Fruit fly (Drosophila melanogaster) whole organism, adult: ENCODE results near the gene CG9512.
A peak's percentile ranks its signal among the peaks of the same experiment; 100 is the strongest.

Experiments used
- CG11617 ChIP-seq: fragments of 200-800 bp; sonication (Bioruptor generic); optimal IDR thresholded peaks from 2 replicates; lab custom pipeline; 2017; ENCODE audit warnings: mild to moderate bottlenecking, missing biosample characterization, missing genetic modification reagents, missing genetic modification characterization
- CG12768 ChIP-seq: fragments of 200-800 bp; sonication (Bioruptor generic); optimal IDR thresholded peaks from 2 replicates; lab custom pipeline; 2017; ENCODE audit warnings: missing biosample characterization, missing genetic modification characterization, mild to moderate bottlenecking, moderate library complexity, missing genetic modification reagents
- CG14711 ChIP-seq: fragments of 200-800 bp; sonication (Bioruptor generic); optimal IDR thresholded peaks from 2 replicates; lab custom pipeline; 2018; ENCODE audit warnings: missing biosample characterization, mild to moderate bottlenecking, missing genetic modification characterization, moderate library complexity
- CG1620 ChIP-seq: fragments of 200-800 bp; sonication (Bioruptor generic); optimal IDR thresholded peaks from 2 replicates; lab custom pipeline; 2016; ENCODE audit warnings: missing biosample characterization, missing genetic modification characterization
- CG33017 ChIP-seq: fragments of 200-800 bp; sonication (Bioruptor generic); optimal IDR thresholded peaks from 2 replicates; lab custom pipeline; 2018; ENCODE audit warnings: missing biosample characterization, mild to moderate bottlenecking, missing genetic modification characterization, moderate library complexity
- CG5204 ChIP-seq: fragments of 200-800 bp; sonication (Bioruptor generic); optimal IDR thresholded peaks from 2 replicates; lab custom pipeline; 2016; ENCODE audit warnings: missing biosample characterization, missing genetic modification characterization
- CG7045 ChIP-seq: fragments of 200-800 bp; sonication (Bioruptor generic); optimal IDR thresholded peaks from 2 replicates; lab custom pipeline; 2017; ENCODE audit warnings: missing biosample characterization, mild to moderate bottlenecking, missing genetic modification characterization
- CG7101 ChIP-seq: fragments of 200-800 bp; sonication (Bioruptor generic); optimal IDR thresholded peaks from 2 replicates; lab custom pipeline; 2018; ENCODE audit warnings: missing biosample characterization, mild to moderate bottlenecking, missing genetic modification characterization, moderate library complexity
- Clk ChIP-seq: fragments of 200-800 bp; sonication (Bioruptor generic); optimal IDR thresholded peaks from 2 replicates; lab custom pipeline; 2017; ENCODE audit warnings: missing biosample characterization, missing genetic modification characterization
- Crg-1 ChIP-seq: fragments of 200-800 bp; sonication (Bioruptor generic); optimal IDR thresholded peaks from 2 replicates; lab custom pipeline; 2016; ENCODE audit warnings: missing biosample characterization, missing genetic modification characterization
- Hr96 ChIP-seq: fragments of 200-800 bp; sonication (Bioruptor generic); optimal IDR thresholded peaks from 2 replicates; lab custom pipeline; 2016; ENCODE audit warnings: missing biosample characterization, missing genetic modification characterization
- Mnt ChIP-seq: fragments of 200-800 bp; sonication (Bioruptor generic); optimal IDR thresholded peaks from 2 replicates; lab custom pipeline; 2016; ENCODE audit warnings: missing biosample characterization, mild to moderate bottlenecking, missing genetic modification characterization
- bab1 ChIP-seq: fragments of 200-800 bp; sonication (Bioruptor generic); optimal IDR thresholded peaks from 3 replicates; lab custom pipeline; 2019; ENCODE audit warnings: missing biosample characterization, mild to moderate bottlenecking, missing genetic modification characterization, moderate library complexity
- cic ChIP-seq: fragments of 200-800 bp; sonication (Bioruptor generic); optimal IDR thresholded peaks from 2 replicates; lab custom pipeline; 2017; ENCODE audit warnings: missing biosample characterization, mild to moderate bottlenecking, missing genetic modification characterization, moderate library complexity
- cnc ChIP-seq, 2 experiments: fragments of >200 bp; optimal IDR thresholded peaks; 2 replicates each; lab custom pipeline; 2017
- kay ChIP-seq: fragments of 200-800 bp; sonication (Bioruptor generic); peaks from one replicate; lab custom pipeline; 2016; ENCODE audit warnings: missing biosample characterization, missing genetic modification characterization, borderline replicate concordance
- ovo ChIP-seq: fragments of 200-800 bp; sonication (Bioruptor generic); optimal IDR thresholded peaks from 2 replicates; lab custom pipeline; 2016; ENCODE audit warnings: missing biosample characterization, missing genetic modification characterization
- pad ChIP-seq: fragments of 200-800 bp; sonication (Bioruptor generic); optimal IDR thresholded peaks from 3 replicates; lab custom pipeline; 2017; ENCODE audit warnings: missing biosample characterization, missing genetic modification characterization, mild to moderate bottlenecking, moderate library complexity, missing genetic modification reagents
- tj ChIP-seq: fragments of 200-800 bp; sonication (Bioruptor generic); optimal IDR thresholded peaks from 3 replicates; lab custom pipeline; 2017; ENCODE audit warnings: missing biosample characterization, mild to moderate bottlenecking, missing genetic modification characterization, moderate library complexity
- toe ChIP-seq: fragments of 200-800 bp; sonication (Bioruptor generic); optimal IDR thresholded peaks from 2 replicates; lab custom pipeline; 2016; ENCODE audit warnings: missing biosample characterization, missing genetic modification characterization

The CG9512 gene

dm6 chrX:14950273-14951272, 45.2 kb upstream of the CG9512 start:
- peak; percentile 88 for TF ChIP-seq CG7045 (GFP tag; lab: Kevin White, UChicago)
- TF ChIP-seq tj (GFP tag; lab: Kevin White, UChicago): peak; percentile 92
- no peak for TF ChIP-seq cnc (optimal IDR thresholded peaks at IDR 0.05; lab: Kevin White, UChicago)
- TF ChIP-seq cic (GFP tag; lab: Kevin White, UChicago): no peak
- TF ChIP-seq CG11617: peak; percentile 99
- TF ChIP-seq Clk (GFP tag; lab: Kevin White, UChicago): peak; percentile 61
- TF ChIP-seq CG1620 (GFP tag; lab: Kevin White, UChicago): peak; percentile 98
- peak; percentile 96 for TF ChIP-seq Crg-1
- TF ChIP-seq CG7101 (tag; lab: Kevin White, UChicago): peak; percentile 97
- peak; percentile 91 for TF ChIP-seq Hr96
- TF ChIP-seq ovo (GFP tag; lab: Kevin White, UChicago): peak; percentile 93
- TF ChIP-seq Mnt: peak; percentile 85
- peak; percentile 90 for TF ChIP-seq CG12768 (GFP tag; lab: Kevin White, UChicago)
- TF ChIP-seq pad (GFP tag; lab: Kevin White, UChicago): no peak
- peak; percentile 99 for TF ChIP-seq bab1 (GFP tag; lab: Kevin White, UChicago)
- peak; percentile 79 for TF ChIP-seq toe (GFP tag; lab: Kevin White, UChicago)
- peak; percentile 93 for TF ChIP-seq CG14711 (tag; lab: Kevin White, UChicago)
- TF ChIP-seq kay (GFP tag; lab: Kevin White, UChicago): peak; percentile 93
- peak; percentile 92 for TF ChIP-seq CG33017 (tag; lab: Kevin White, UChicago)
- TF ChIP-seq CG5204 (GFP tag; lab: Kevin White, UChicago): peak; percentile 90

dm6 chrX:14949227-14949626, 43.9 kb upstream of the CG9512 start:
- TF ChIP-seq CG14711 (tag; lab: Kevin White, UChicago): no peak
- peak; percentile 11 for TF ChIP-seq Hr96
- peak; percentile 12 for TF ChIP-seq Mnt

- TF ChIP-seq cic (GFP tag; lab: Kevin White, UChicago): peak; percentile 41
- TF ChIP-seq CG7045 (GFP tag; lab: Kevin White, UChicago): peak; percentile 79
- peak; percentile 58 for TF ChIP-seq Crg-1
- peak; percentile 99 for TF ChIP-seq CG12768 (GFP tag; lab: Kevin White, UChicago)
- TF ChIP-seq pad (GFP tag; lab: Kevin White, UChicago): peak; percentile 52
- TF ChIP-seq Hr96: peak; percentile 90
- TF ChIP-seq toe (GFP tag; lab: Kevin White, UChicago): peak; percentile 71
- TF ChIP-seq bab1 (GFP tag; lab: Kevin White, UChicago): peak; percentile 8
- peak; percentile 40 for TF ChIP-seq CG1620 (GFP tag; lab: Kevin White, UChicago)
- no peak for TF ChIP-seq cnc (optimal IDR thresholded peaks at IDR 0.05; lab: Kevin White, UChicago)
- TF ChIP-seq tj (GFP tag; lab: Kevin White, UChicago): peak; percentile 95
- peak; percentile 59 for TF ChIP-seq CG5204 (GFP tag; lab: Kevin White, UChicago)
- peak; percentile 53 for TF ChIP-seq Mnt
- peak; percentile 73 for TF ChIP-seq ovo (GFP tag; lab: Kevin White, UChicago)
- TF ChIP-seq CG11617: peak; percentile 85
- peak; percentile 64 for TF ChIP-seq CG14711 (tag; lab: Kevin White, UChicago)
- peak; percentile 83 for TF ChIP-seq kay (GFP tag; lab: Kevin White, UChicago)
- TF ChIP-seq Clk (GFP tag; lab: Kevin White, UChicago): peak; percentile 73
- peak; percentile 67 for TF ChIP-seq CG7101 (tag; lab: Kevin White, UChicago)
- TF ChIP-seq CG33017 (tag; lab: Kevin White, UChicago): peak; percentile 72
Measured at dm6 chrX:14947399-14947798, 42.0 kb upstream of the CG9512 start.

dm6 chrX:14946522-14946921, 41.2 kb upstream of the CG9512 start:
- no peak for TF ChIP-seq tj (GFP tag; lab: Kevin White, UChicago)
- no peak for TF ChIP-seq Mnt
- TF ChIP-seq cic (GFP tag; lab: Kevin White, UChicago): no peak
- no peak for TF ChIP-seq toe (GFP tag; lab: Kevin White, UChicago)

dm6 chrX:14936250-14936649, 30.9 kb upstream of the CG9512 start:
- no peak for TF ChIP-seq kay (GFP tag; lab: Kevin White, UChicago)
- TF ChIP-seq bab1 (GFP tag; lab: Kevin White, UChicago): no peak
- TF ChIP-seq CG7101 (tag; lab: Kevin White, UChicago): no peak
- TF ChIP-seq Mnt: no peak

- TF ChIP-seq CG33017 (tag; lab: Kevin White, UChicago) (no peak), kay (GFP tag; lab: Kevin White, UChicago) (peak; percentile 50)
Measured at dm6 chrX:14931296-14931695, 25.9 kb upstream of the CG9512 start.
